Fruit fly (Drosophila melanogaster) whole organism, prepupa: ENCODE results near the gene CG16825.

ENCODE experiments used
- Blimp-1 ChIP-seq: fragments of 200-800 bp; sonication (Bioruptor generic); optimal IDR thresholded peaks from 3 replicates; lab custom pipeline; 2017; ENCODE audit warnings: missing biosample characterization, missing genetic modification characterization, mild to moderate bottlenecking, moderate library complexity, missing genetic modification reagents
- CG10669 ChIP-seq: fragments of 200-800 bp; sonication (Bioruptor generic); optimal IDR thresholded peaks from 3 replicates; lab custom pipeline; 2018; ENCODE audit warnings: missing biosample characterization, mild to moderate bottlenecking, missing genetic modification characterization, moderate library complexity
- CG11762 ChIP-seq: fragments of 200-800 bp; sonication (Bioruptor generic); optimal IDR thresholded peaks from 3 replicates; lab custom pipeline; 2016; ENCODE audit warnings: missing biosample characterization, missing genetic modification characterization; ENCODE audit not compliant: insufficient read depth
- CG1621 ChIP-seq: fragments of 200-800 bp; sonication (Bioruptor generic); optimal IDR thresholded peaks from 3 replicates; lab custom pipeline; 2018; ENCODE audit warnings: missing biosample characterization, mild to moderate bottlenecking, missing genetic modification characterization
- CG16779 ChIP-seq: fragments of 200-800 bp; sonication (Bioruptor generic); optimal IDR thresholded peaks from 3 replicates; lab custom pipeline; 2017; ENCODE audit warnings: missing biosample characterization, mild to moderate bottlenecking, missing genetic modification characterization
- CG3032 ChIP-seq: fragments of 200-800 bp; optimal IDR thresholded peaks from 2 replicates; lab custom pipeline; 2019; ENCODE audit warnings: missing biosample characterization, mild to moderate bottlenecking, missing genetic modification characterization, moderate library complexity
- CG34406 ChIP-seq: fragments of 200-800 bp; sonication (Bioruptor generic); optimal IDR thresholded peaks from 3 replicates; lab custom pipeline; 2016; ENCODE audit warnings: missing biosample characterization, missing genetic modification characterization
- CG6163 ChIP-seq: fragments of 200-800 bp; sonication (Bioruptor generic); IDR thresholded peaks from 3 replicates; pipeline ENCODE4 v1.3.6; 2022; ENCODE audit warnings: missing biosample characterization, missing genetic modification characterization
- CG6792 ChIP-seq: fragments of 200-800 bp; sonication (Bioruptor generic); optimal IDR thresholded peaks from 3 replicates; lab custom pipeline; 2016; ENCODE audit warnings: missing biosample characterization, missing genetic modification characterization
- CG6854 ChIP-seq: fragments of 200-800 bp; sonication (Bioruptor generic); optimal IDR thresholded peaks from 2 replicates; lab custom pipeline; 2017; ENCODE audit warnings: missing biosample characterization, mild to moderate bottlenecking, missing genetic modification characterization
- CG8119 ChIP-seq: fragments of 200-800 bp; sonication (Bioruptor generic); IDR thresholded peaks from 3 replicates; pipeline ENCODE4 v1.3.6; 2022; ENCODE audit warnings: missing biosample characterization, missing genetic modification characterization
- CG8319 ChIP-seq: fragments of 200-800 bp; sonication (Bioruptor generic); optimal IDR thresholded peaks from 3 replicates; lab custom pipeline; 2016; ENCODE audit warnings: missing biosample characterization, missing genetic modification characterization
- Eip75B ChIP-seq: fragments of 200-800 bp; sonication (Bioruptor generic); optimal IDR thresholded peaks from 3 replicates; lab custom pipeline; 2016; ENCODE audit warnings: missing biosample characterization, missing genetic modification characterization
- Eip78C ChIP-seq: fragments of 200-800 bp; sonication (Bioruptor generic); peaks from one replicate; lab custom pipeline; 2016; ENCODE audit warnings: missing biosample characterization, missing genetic modification characterization
- Eip93F ChIP-seq: fragments of 200-800 bp; sonication (Bioruptor generic); optimal IDR thresholded peaks from 2 replicates; lab custom pipeline; 2016; ENCODE audit warnings: missing biosample characterization, mild to moderate bottlenecking, missing genetic modification characterization
- Ets21C ChIP-seq: fragments of 200-800 bp; sonication (Bioruptor generic); optimal IDR thresholded peaks from 3 replicates; lab custom pipeline; 2016; ENCODE audit warnings: missing biosample characterization, missing genetic modification characterization
- Ets96B ChIP-seq: fragments of 200-800 bp; optimal IDR thresholded peaks from 2 replicates; lab custom pipeline; 2019; ENCODE audit warnings: missing biosample characterization, mild to moderate bottlenecking, missing genetic modification characterization, moderate library complexity
- Gug ChIP-seq: fragments of 200-800 bp; sonication (Bioruptor generic); IDR thresholded peaks from 2 replicates; pipeline ENCODE4 v1.3.6; 2022; ENCODE audit warnings: missing biosample characterization, missing genetic modification characterization
- Hr38 ChIP-seq: sonication (Bioruptor generic); optimal IDR thresholded peaks from 2 replicates; lab custom pipeline; 2016; ENCODE audit warnings: missing biosample characterization, missing genetic modification characterization
- Lpt ChIP-seq: fragments of 200-800 bp; sonication (Bioruptor generic); optimal IDR thresholded peaks from 3 replicates; lab custom pipeline; 2016; ENCODE audit warnings: missing biosample characterization, missing genetic modification characterization
- Sox102F ChIP-seq: fragments of 200-800 bp; sonication (Bioruptor generic); optimal IDR thresholded peaks from 2 replicates; lab custom pipeline; 2016; ENCODE audit warnings: missing biosample characterization, mild to moderate bottlenecking, missing genetic modification characterization
- Sox15 ChIP-seq: fragments of 200-800 bp; sonication (Bioruptor generic); optimal IDR thresholded peaks from 3 replicates; lab custom pipeline; 2016; ENCODE audit warnings: missing biosample characterization, missing genetic modification characterization
- dac ChIP-seq: fragments of 200-800 bp; sonication (Bioruptor generic); optimal IDR thresholded peaks from 2 replicates; lab custom pipeline; 2017; ENCODE audit warnings: missing biosample characterization, mild to moderate bottlenecking, missing genetic modification characterization
- fd59A ChIP-seq: fragments of 200-800 bp; sonication (Bioruptor generic); optimal IDR thresholded peaks from 2 replicates; lab custom pipeline; 2017; ENCODE audit warnings: missing biosample characterization, mild to moderate bottlenecking, missing genetic modification characterization, missing genetic modification reagents
- net ChIP-seq: fragments of 200-800 bp; sonication (Bioruptor generic); optimal IDR thresholded peaks from 3 replicates; lab custom pipeline; 2016; ENCODE audit warnings: missing biosample characterization, missing genetic modification characterization
- pdm3 ChIP-seq: fragments of 200-800 bp; sonication (Bioruptor generic); optimal IDR thresholded peaks from 3 replicates; lab custom pipeline; 2016; ENCODE audit warnings: missing biosample characterization, missing genetic modification characterization
- svp ChIP-seq: fragments of 200-800 bp; sonication (Bioruptor generic); peaks from one replicate; lab custom pipeline; 2016; ENCODE audit warnings: missing biosample characterization, missing genetic modification characterization
- vri ChIP-seq: fragments of 200-800 bp; sonication (Bioruptor generic); optimal IDR thresholded peaks from 3 replicates; lab custom pipeline; 2016; ENCODE audit warnings: missing biosample characterization, mild to moderate bottlenecking, missing genetic modification characterization

The CG16825 gene

dm6 chr2L:13325823-13326222, 21.2 kb downstream of the CG16825 start (continued):
- no peak for TF ChIP-seq vri (GFP tag; lab: Kevin White, UChicago)
- TF ChIP-seq, all 60 proteins: peak for 0

- TF ChIP-seq Eip78C (GFP tag; lab: Kevin White, UChicago) (no peak), Sox102F (GFP tag; lab: Kevin White, UChicago) (no peak), Ets21C (no peak), CG34406 (GFP tag; lab: Kevin White, UChicago) (no peak), dac (GFP tag; lab: Kevin White, UChicago) (no peak), Blimp-1 (GFP tag; lab: Kevin White, UChicago) (no peak), CG11762 (GFP tag; lab: Kevin White, UChicago) (no peak), Gug (GFP tag; lab: Robert Waterston, UW) (no peak), Eip93F (GFP tag; lab: Kevin White, UChicago) (no peak), Sox15 (GFP tag; lab: Kevin White, UChicago) (no peak), CG1621 (tag; lab: Kevin White, UChicago) (no peak), fd59A (GFP tag; lab: Kevin White, UChicago) (no peak), net (GFP tag; lab: Kevin White, UChicago) (no peak), CG10669 (GFP tag; lab: Kevin White, UChicago) (no peak), CG8319 (GFP tag; lab: Kevin White, UChicago) (no peak)
Observed at dm6 chr2L:13331021-13331420, 26.4 kb downstream of the CG16825 start, which contains the start of gene hbt. Gene hbt (minus strand): TSS chr2L:13331121.

DNA sequence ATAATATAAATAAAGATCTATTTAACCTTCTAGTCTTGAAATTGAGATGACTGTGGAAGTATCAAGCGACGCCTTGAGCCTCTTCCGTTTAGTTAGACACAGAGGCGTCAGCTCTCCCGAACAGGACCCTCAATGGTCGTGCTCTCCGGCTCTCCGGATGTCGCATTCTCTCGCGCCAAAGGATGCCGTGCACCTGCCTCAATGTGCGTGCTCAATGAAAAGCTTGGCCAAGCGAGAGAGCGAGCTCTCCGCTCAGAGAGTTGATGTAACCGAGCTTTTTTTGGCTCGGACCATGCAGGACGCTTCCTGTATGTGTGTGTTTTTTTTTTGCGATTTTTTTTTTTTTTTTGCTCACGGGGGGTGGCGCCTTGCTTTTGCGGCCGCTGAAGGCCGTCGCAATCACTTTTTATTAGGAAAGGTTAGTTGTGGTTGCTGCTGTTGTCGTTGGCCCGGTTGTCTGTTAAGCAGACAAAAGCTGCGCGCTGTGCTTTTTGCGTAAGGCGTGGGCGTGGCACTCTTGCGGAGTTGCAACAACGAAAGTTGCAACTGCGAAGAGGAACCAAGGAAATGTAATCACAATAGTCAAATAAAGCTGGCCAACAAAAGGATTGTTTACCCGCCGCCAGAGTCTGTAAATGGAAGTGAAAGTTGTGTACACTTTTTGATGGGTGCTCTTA, 27.4 kb downstream of the CG16825 start:
- TF ChIP-seq Ets96B (tag; lab: Kevin White, UChicago) (no peak), svp (GFP tag; lab: Kevin White, UChicago) (no peak), CG16779 (tag; lab: Kevin White, UChicago) (peak; percentile 15), CG8119 (GFP tag; lab: Robert Waterston, UW) (0 out of 3 replicates have a peak, but pooled peaks have one; percentile 24)

DNA sequence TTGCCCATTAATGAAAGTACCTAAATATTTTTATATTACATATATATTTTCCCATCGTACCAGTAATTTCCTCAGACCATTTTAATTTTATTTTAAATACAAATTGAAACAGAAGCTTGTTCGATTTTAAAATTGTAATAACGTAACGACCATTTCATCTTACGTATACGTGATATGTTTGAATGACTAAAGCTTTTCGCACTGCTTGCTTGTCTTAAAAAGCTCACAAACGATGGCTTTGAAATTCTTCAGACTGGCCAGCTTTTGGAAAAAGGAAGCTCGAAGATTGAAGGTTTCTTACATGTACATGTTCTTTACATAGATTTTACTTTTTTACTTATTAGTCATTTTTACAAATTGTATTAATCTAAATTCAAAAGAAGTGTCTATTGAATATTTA, 28.1 kb downstream of the CG16825 start:
- TF ChIP-seq dac (GFP tag; lab: Kevin White, UChicago) (no peak), Gug (GFP tag; lab: Robert Waterston, UW) (no peak), CG3032 (tag; lab: Kevin White, UChicago) (no peak), Hr38 (GFP tag; lab: Kevin White, UChicago) (no peak)

DNA sequence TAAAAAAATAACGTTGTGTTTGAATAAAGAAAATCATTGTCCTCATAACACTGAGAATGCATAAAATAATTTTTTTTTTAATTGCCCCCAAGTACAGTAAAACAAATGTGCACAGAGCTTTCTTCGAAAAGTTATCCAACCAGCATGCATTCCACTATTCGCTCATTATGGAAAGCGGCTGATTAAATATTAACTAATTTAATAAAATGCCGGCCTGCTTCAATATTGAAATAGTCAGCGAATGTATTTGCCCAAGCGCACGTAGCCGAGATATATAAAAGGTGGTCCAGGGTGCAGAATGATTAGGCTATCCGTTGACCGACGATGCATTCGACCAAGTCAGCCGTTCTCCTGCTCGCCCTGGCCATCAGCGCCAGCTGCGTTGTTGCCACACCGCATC, 42.9 kb downstream of the CG16825 start, which contains the start of gene CG16826:
Gene CG16826, plus strand, starts transcription at position 301 of the 400 bp plus-strand sequence.
- TF ChIP-seq dac (GFP tag; lab: Kevin White, UChicago) (no peak), CG6792 (GFP tag; lab: Kevin White, UChicago) (no peak), CG6854 (no peak), pdm3 (GFP tag; lab: Kevin White, UChicago) (no peak), CG6163 (GFP tag; lab: Robert Waterston, UW) (no peak), Eip75B (GFP tag; lab: Kevin White, UChicago) (no peak), Lpt (no peak), Gug (GFP tag; lab: Robert Waterston, UW) (no peak)
- TF ChIP-seq, all 60 proteins: peak for 0

DNA sequence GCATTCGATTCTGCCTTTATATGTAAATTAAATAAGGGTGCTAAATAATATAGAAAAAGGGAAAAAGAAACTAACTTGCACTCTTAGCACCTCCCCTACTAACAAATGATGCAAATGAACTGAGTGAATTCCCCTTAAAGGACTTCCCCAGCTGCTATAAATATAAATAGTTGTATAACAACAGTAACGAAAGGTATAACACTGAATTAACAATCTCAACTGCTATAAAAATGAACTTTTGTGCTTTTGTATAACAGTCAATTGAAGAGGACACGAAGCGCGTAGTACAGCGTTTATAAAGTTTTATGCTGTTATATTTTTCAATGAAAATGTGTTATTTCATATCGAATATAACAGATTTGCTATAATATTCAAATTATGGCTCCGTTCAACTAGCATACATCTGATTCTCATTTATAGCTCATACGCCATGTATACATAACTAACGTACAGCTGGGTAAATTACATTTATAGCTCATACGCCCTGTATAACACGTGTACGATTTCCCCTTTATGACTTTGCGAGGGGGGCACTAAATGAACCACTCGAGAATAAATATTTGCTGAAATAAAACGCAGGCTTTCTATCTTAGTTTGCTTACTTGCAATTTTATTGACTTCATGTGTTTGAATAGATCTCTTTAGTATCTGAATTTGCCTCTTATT, 44.8 kb downstream of the CG16825 start:
- TF ChIP-seq Eip78C (GFP tag; lab: Kevin White, UChicago): peak; percentile 73
- TF ChIP-seq Hr38 (GFP tag; lab: Kevin White, UChicago): no peak
